Worm (Caenorhabditis elegans): Measurements from ENCODE around the gene nhr-7.

DNA sequence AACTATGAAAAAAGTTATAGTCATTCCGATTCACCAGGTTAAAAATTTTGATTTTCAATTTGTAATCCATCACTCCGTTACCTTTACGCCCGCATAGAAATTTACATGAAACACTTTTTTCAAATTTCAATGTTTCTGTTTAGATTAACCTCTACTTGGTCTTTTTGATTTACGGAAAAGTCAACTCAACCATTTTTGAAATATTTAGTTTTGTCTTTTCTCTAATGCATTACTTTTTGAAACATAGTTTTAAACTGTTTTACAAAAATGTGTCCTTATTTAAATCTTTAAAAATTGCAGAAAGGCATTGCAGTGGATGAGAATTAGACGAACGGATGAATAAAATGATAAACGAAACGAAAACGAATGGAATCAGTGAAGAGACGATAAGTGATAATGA lies 2.0 kb upstream of the nhr-7 start, which contains the start of gene gtl-2:
- no peak for TF ChIP-seq snpc-4 (tag; optimal IDR thresholded peaks at IDR 0.05)
- no peak for TF ChIP-seq blmp-1 (tag; optimal IDR thresholded peaks at IDR 0.05)
- no peak for TF ChIP-seq mep-1 (tag; optimal IDR thresholded peaks at IDR 0.05)
- no peak for TF ChIP-seq hlh-1 (tag; optimal IDR thresholded peaks at IDR 0.05)

Data from whole organism, mixed stage, embryonic.